Fruit fly (Drosophila melanogaster) whole organism, embryonic: ENCODE measurements around the gene spn-F.

ENCODE experiments used
- Ada2b ChIP-seq: fragments of 200-800 bp; sonication (Bioruptor generic); IDR thresholded peaks from 2 replicates; pipeline ENCODE4 v1.3.6; 2022; ENCODE audit warnings: missing biosample characterization, missing genetic modification characterization
- B-H1 ChIP-seq: fragments of 200-800 bp; sonication (Bioruptor generic); IDR thresholded peaks from 3 replicates; pipeline ENCODE4 v1.3.6; 2022; ENCODE audit warnings: missing biosample characterization, missing genetic modification characterization
- CG10565 ChIP-seq: fragments of 200-800 bp; sonication (Bioruptor generic); optimal IDR thresholded peaks from 3 replicates; lab custom pipeline; 2016; ENCODE audit warnings: missing biosample characterization, mild to moderate bottlenecking, missing genetic modification characterization
- CG11456 ChIP-seq: fragments of 200-800 bp; sonication (Bioruptor generic); IDR thresholded peaks from 3 replicates; pipeline ENCODE4 v1.3.6; 2022; ENCODE audit warnings: missing biosample characterization, missing genetic modification characterization
- CG12769 ChIP-seq: fragments of 200-800 bp; sonication (Bioruptor generic); optimal IDR thresholded peaks from 2 replicates; lab custom pipeline; 2019; ENCODE audit warnings: missing biosample characterization, mild to moderate bottlenecking, missing genetic modification characterization, moderate library complexity
- CG14860 ChIP-seq: fragments of 200-800 bp; sonication (Bioruptor generic); IDR thresholded peaks from 3 replicates; pipeline ENCODE4 v1.3.6; 2022; ENCODE audit warnings: missing biosample characterization, missing genetic modification characterization; ENCODE audit not compliant: partially characterized antibody
- CG15073 ChIP-seq: fragments of 200-800 bp; sonication (Bioruptor generic); optimal IDR thresholded peaks from 2 replicates; lab custom pipeline; 2016; ENCODE audit warnings: missing biosample characterization, missing genetic modification characterization
- CG17359 ChIP-seq: fragments of 200-800 bp; sonication (Bioruptor generic); optimal IDR thresholded peaks from 3 replicates; lab custom pipeline; 2018; ENCODE audit warnings: missing biosample characterization, mild to moderate bottlenecking, missing genetic modification characterization, moderate library complexity
- CG2202 ChIP-seq: fragments of 200-800 bp; sonication (Bioruptor generic); optimal IDR thresholded peaks from 2 replicates; lab custom pipeline; 2018; ENCODE audit warnings: missing biosample characterization, mild to moderate bottlenecking, missing genetic modification characterization
- CG31224 ChIP-seq: fragments of 200-800 bp; sonication (Bioruptor generic); IDR thresholded peaks from 2 replicates; pipeline ENCODE4 v1.3.6; 2022; ENCODE audit warnings: missing biosample characterization, missing genetic modification characterization
- CG33557 ChIP-seq: fragments of 200-800 bp; sonication (Bioruptor generic); optimal IDR thresholded peaks from 2 replicates; lab custom pipeline; 2019; ENCODE audit warnings: missing biosample characterization, mild to moderate bottlenecking, missing genetic modification characterization, moderate library complexity
- CG6791 ChIP-seq: fragments of 200-800 bp; sonication (Bioruptor generic); IDR thresholded peaks from 3 replicates; pipeline ENCODE4 v1.3.6; 2022; ENCODE audit warnings: missing biosample characterization, missing genetic modification characterization; ENCODE audit not compliant: partially characterized antibody
- CG6813 ChIP-seq: fragments of 200-800 bp; sonication (Bioruptor generic); optimal IDR thresholded peaks from 2 replicates; lab custom pipeline; 2017; ENCODE audit warnings: missing biosample characterization, missing genetic modification characterization, mild to moderate bottlenecking, moderate library complexity, missing genetic modification reagents
- CG7271 ChIP-seq: fragments of 200-800 bp; sonication (Bioruptor generic); optimal IDR thresholded peaks from 2 replicates; lab custom pipeline; 2018; ENCODE audit warnings: missing biosample characterization, mild to moderate bottlenecking, missing genetic modification characterization, moderate library complexity
- CG7987 ChIP-seq: fragments of 200-800 bp; sonication (Bioruptor generic); optimal IDR thresholded peaks from 2 replicates; lab custom pipeline; 2018; ENCODE audit warnings: missing biosample characterization, mild to moderate bottlenecking, missing genetic modification characterization, moderate library complexity
- CG8281 ChIP-seq: fragments of 200-800 bp; sonication (Bioruptor generic); optimal IDR thresholded peaks from 2 replicates; lab custom pipeline; 2018; ENCODE audit warnings: missing biosample characterization, mild to moderate bottlenecking, missing genetic modification characterization, moderate library complexity
- CG9932 ChIP-seq: fragments of 200-800 bp; sonication (Bioruptor generic); IDR thresholded peaks from 2 replicates; pipeline ENCODE4 v1.3.6; 2022; ENCODE audit warnings: missing biosample characterization, missing genetic modification characterization
- D19A ChIP-seq: fragments of 200-800 bp; optimal IDR thresholded peaks from 3 replicates; lab custom pipeline; 2019; ENCODE audit warnings: missing biosample characterization, mild to moderate bottlenecking, missing genetic modification characterization, moderate library complexity
- Dek ChIP-seq: fragments of 200-800 bp; sonication (Bioruptor generic); optimal IDR thresholded peaks from 3 replicates; lab custom pipeline; 2019; ENCODE audit warnings: missing biosample characterization, mild to moderate bottlenecking, missing genetic modification characterization, moderate library complexity
- Gsc ChIP-seq: fragments of 200-800 bp; sonication (Bioruptor generic); IDR thresholded peaks from 2 replicates; pipeline ENCODE4 v1.3.6; 2022; ENCODE audit warnings: missing biosample characterization, missing genetic modification characterization
- HmgD ChIP-seq: fragments of 200-800 bp; sonication (Bioruptor generic); optimal IDR thresholded peaks from 3 replicates; lab custom pipeline; 2016; ENCODE audit warnings: missing biosample characterization, missing genetic modification characterization
- Jarid2 ChIP-seq: fragments of 200-800 bp; sonication (Bioruptor generic); optimal IDR thresholded peaks from 3 replicates; lab custom pipeline; 2017; ENCODE audit warnings: mild to moderate bottlenecking, missing biosample characterization, missing genetic modification reagents, missing genetic modification characterization
- Pdp1 ChIP-seq, 2 experiments: fragments of 200-800 bp; sonication (Bioruptor generic); optimal IDR thresholded peaks; 3 replicates each; lab custom pipeline; 2016; ENCODE audit warnings: missing biosample characterization in 2 of 2, missing genetic modification characterization in 2 of 2, mild to moderate bottlenecking in 1 of 2, moderate library complexity in 1 of 2
- Rx ChIP-seq: fragments of 200-800 bp; sonication (Bioruptor generic); IDR thresholded peaks from 2 replicates; pipeline ENCODE4 v1.3.6; 2022; ENCODE audit warnings: missing biosample characterization, missing genetic modification characterization
- Stat92E ChIP-seq, 3 experiments: fragments of >200 bp in 2 of 3; fragments of 200-800 bp in 1 of 3; sonication (Bioruptor generic) in 1 of 3; optimal IDR thresholded peaks; 2 replicates each; lab custom pipeline; 2017 to 2019; ENCODE audit warnings: missing biosample characterization in 3 of 3, missing genetic modification characterization in 3 of 3, mild to moderate bottlenecking in 1 of 3, moderate library complexity in 1 of 3
- TFAM ChIP-seq: fragments of 200-800 bp; sonication (Bioruptor generic); optimal IDR thresholded peaks from 2 replicates; lab custom pipeline; 2017; ENCODE audit warnings: missing biosample characterization, missing genetic modification characterization, inconsistent platforms
- Taf1 ChIP-seq: fragments of 200-800 bp; sonication (Bioruptor generic); IDR thresholded peaks from 2 replicates; pipeline ENCODE4 v1.3.6; 2022; ENCODE audit warnings: missing biosample characterization, missing genetic modification characterization
- Xrp1 ChIP-seq: fragments of 200-800 bp; sonication (Bioruptor generic); IDR thresholded peaks from 2 replicates; pipeline ENCODE4 v1.3.6; 2022; ENCODE audit warnings: missing biosample characterization, missing genetic modification characterization
- az2 ChIP-seq: fragments of 200-800 bp; sonication (Bioruptor generic); optimal IDR thresholded peaks from 3 replicates; lab custom pipeline; 2016; ENCODE audit warnings: missing biosample characterization, missing genetic modification characterization
- bigmax ChIP-seq: fragments of 200-800 bp; sonication (Bioruptor generic); optimal IDR thresholded peaks from 2 replicates; lab custom pipeline; 2018; ENCODE audit warnings: missing biosample characterization, mild to moderate bottlenecking, missing genetic modification characterization
- crp ChIP-seq, 2 experiments: fragments of 200-800 bp; sonication (Bioruptor generic); optimal IDR thresholded peaks; 2 replicates in 1 of 2; 3 replicates in 1 of 2; lab custom pipeline; 2017; ENCODE audit warnings: missing biosample characterization in 2 of 2, missing genetic modification characterization in 2 of 2, mild to moderate bottlenecking in 1 of 2, moderate library complexity in 1 of 2
- disco-r ChIP-seq: fragments of 200-800 bp; sonication (Bioruptor generic); optimal IDR thresholded peaks from 2 replicates; lab custom pipeline; 2016; ENCODE audit warnings: missing biosample characterization, missing genetic modification characterization
- dysf ChIP-seq: fragments of 200-800 bp; sonication (Bioruptor generic); IDR thresholded peaks from 3 replicates; pipeline ENCODE4 v1.3.6; 2022; ENCODE audit warnings: missing biosample characterization, missing genetic modification characterization
- ems ChIP-seq: fragments of 200-800 bp; sonication (Bioruptor generic); optimal IDR thresholded peaks from 3 replicates; lab custom pipeline; 2016; ENCODE audit warnings: missing biosample characterization, missing genetic modification characterization
- fd96Cb ChIP-seq: fragments of 200-800 bp; sonication (Bioruptor generic); optimal IDR thresholded peaks from 2 replicates; lab custom pipeline; 2018; ENCODE audit warnings: missing biosample characterization, mild to moderate bottlenecking, missing genetic modification characterization, moderate library complexity
- hth ChIP-seq: fragments of >200 bp; optimal IDR thresholded peaks from 2 replicates; lab custom pipeline; 2017; ENCODE audit warnings: inconsistent platforms
- insv ChIP-seq, 2 experiments: fragments of 200-800 bp; sonication (Bioruptor generic); optimal IDR thresholded peaks; 3 replicates each; lab custom pipeline; 2016 to 2018; ENCODE audit warnings: missing biosample characterization in 2 of 2, missing genetic modification characterization in 2 of 2
- lola ChIP-seq, 3 experiments: fragments of >200 bp in 2 of 3; fragments of 200-800 bp in 1 of 3; sonication (Bioruptor generic) in 1 of 3; optimal IDR thresholded peaks; 2 replicates each; lab custom pipeline; 2017 to 2019; ENCODE audit warnings: missing biosample characterization in 3 of 3, missing genetic modification characterization in 3 of 3, mild to moderate bottlenecking in 1 of 3, moderate library complexity in 1 of 3
- nmo ChIP-seq: fragments of 200-800 bp; sonication (Bioruptor generic); optimal IDR thresholded peaks from 2 replicates; lab custom pipeline; 2018; ENCODE audit warnings: missing biosample characterization, mild to moderate bottlenecking, missing genetic modification characterization, moderate library complexity
- otp ChIP-seq: fragments of 200-800 bp; sonication (Bioruptor generic); IDR thresholded peaks from 3 replicates; pipeline ENCODE4, ENCODE4 v1.3.6; 2022; ENCODE audit warnings: missing biosample characterization, missing genetic modification characterization
- pb ChIP-seq: fragments of 200-800 bp; sonication (Bioruptor generic); optimal IDR thresholded peaks from 3 replicates; lab custom pipeline; 2016; ENCODE audit warnings: missing biosample characterization, missing genetic modification characterization
- pros ChIP-seq: fragments of 200-800 bp; sonication (Bioruptor generic); optimal IDR thresholded peaks from 3 replicates; lab custom pipeline; 2019; ENCODE audit warnings: missing biosample characterization, mild to moderate bottlenecking, missing genetic modification characterization, moderate library complexity
- sim ChIP-seq: fragments of 200-800 bp; sonication (Bioruptor generic); IDR thresholded peaks from 2 replicates; pipeline ENCODE4 v1.3.6; 2022; ENCODE audit warnings: missing biosample characterization, missing genetic modification characterization
- slbo ChIP-seq: fragments of 200-800 bp; sonication (Bioruptor generic); IDR thresholded peaks from 2 replicates; pipeline ENCODE4 v1.3.6; 2022; ENCODE audit warnings: missing biosample characterization, missing genetic modification characterization
- stwl ChIP-seq: fragments of 200-800 bp; sonication (Bioruptor generic); optimal IDR thresholded peaks from 3 replicates; lab custom pipeline; 2018; ENCODE audit warnings: missing biosample characterization, mild to moderate bottlenecking, missing genetic modification characterization, moderate library complexity
- tll ChIP-seq, 2 experiments: fragments of 200-800 bp in 1 of 2; fragments of >200 bp in 1 of 2; sonication (Bioruptor generic) in 1 of 2; optimal IDR thresholded peaks; 2 replicates each; lab custom pipeline; 2017 to 2019; ENCODE audit warnings: missing biosample characterization in 2 of 2, missing genetic modification characterization in 2 of 2, mild to moderate bottlenecking in 1 of 2, moderate library complexity in 1 of 2
- trh ChIP-seq: fragments of 200-800 bp; sonication (Bioruptor generic); optimal IDR thresholded peaks from 2 replicates; lab custom pipeline; 2016; ENCODE audit warnings: missing biosample characterization, missing genetic modification characterization
- ttk ChIP-seq: fragments of 200-800 bp; sonication (Bioruptor generic); IDR thresholded peaks from 2 replicates; pipeline ENCODE4 v2.1.2; 2022; ENCODE audit warnings: missing biosample characterization, missing genetic modification characterization

spn-F gene

dm6 chr3R:31220456-31221336 lies 34.2 kb upstream of the spn-F start, which contains the start of gene CG12054 (continued):
- TF ChIP-seq CG7271 (tag; lab: Kevin White, UChicago) (no peak), trh (GFP tag; lab: Kevin White, UChicago) (no peak), CG33557 (peak; percentile 15), CG15073 (GFP tag; lab: Kevin White, UChicago) (no peak), CG9932 (GFP tag; lab: Robert Waterston, UW) (no peak), sim (GFP tag; lab: Robert Waterston, UW) (no peak), D19A (tag; lab: Kevin White, UChicago) (no peak), Xrp1 (GFP tag; lab: Robert Waterston, UW) (no peak), pb (GFP tag; lab: Kevin White, UChicago) (no peak), CG8281 (tag; lab: Kevin White, UChicago) (no peak), Jarid2 (GFP tag; lab: Kevin White, UChicago) (no peak), az2 (GFP tag; lab: Kevin White, UChicago) (no peak), otp (GFP tag; lab: Robert Waterston, UW) (no peak), insv (GFP tag; optimal IDR thresholded peaks at IDR 0.05; lab: Kevin White, UChicago) (no peak), Rx (no peak), stwl (tag; lab: Kevin White, UChicago) (peak; percentile 25), CG12769 (tag; lab: Kevin White, UChicago) (peak; percentile 9), CG2202 (tag; lab: Kevin White, UChicago) (no peak), ems (GFP tag; lab: Kevin White, UChicago) (no peak), TFAM (GFP tag; lab: Kevin White, UChicago) (no peak), CG31224 (GFP tag; lab: Robert Waterston, UW) (no peak), B-H1 (no peak), HmgD (no peak), bigmax (GFP tag; lab: Kevin White, UChicago) (peak; percentile 85), Gsc (GFP tag; lab: Robert Waterston, UW) (no peak), disco-r (GFP tag; lab: Kevin White, UChicago) (no peak), hth (lab: Kevin White, UChicago) (no peak), crp (GFP tag; optimal IDR thresholded peaks at IDR 0.05; lab: Kevin White, UChicago) (no peak), dysf (no peak), Ada2b (no peak), CG11456 (no peak), Pdp1 (GFP tag; optimal IDR thresholded peaks at IDR 0.05; lab: Kevin White, UChicago) (peak in 1 of 2 experiments; percentile 100), Dek (peak; percentile 12), Stat92E (GFP tag; optimal IDR thresholded peaks at IDR 0.05; lab: Kevin White, UChicago) (no peak), nmo (GFP tag; lab: Kevin White, UChicago) (no peak), tll (GFP tag; optimal IDR thresholded peaks at IDR 0.05; lab: Kevin White, UChicago) (no peak), CG6791 (GFP tag; lab: Robert Waterston, UW) (no peak), lola (GFP tag; optimal IDR thresholded peaks at IDR 0.05; lab: Kevin White, UChicago) (no peak), CG10565 (GFP tag; lab: Kevin White, UChicago) (no peak), fd96Cb (tag; lab: Kevin White, UChicago) (no peak), CG14860 (GFP tag; lab: Robert Waterston, UW) (no peak), ttk (no peak), pros (no peak), CG6813 (GFP tag; lab: Kevin White, UChicago) (no peak), CG7987 (GFP tag; lab: Kevin White, UChicago) (no peak), CG17359 (tag; lab: Kevin White, UChicago) (no peak), Taf1 (GFP tag; lab: Robert Waterston, UW) (no peak), slbo (GFP tag; lab: Robert Waterston, UW) (no peak)
